Worm (Caenorhabditis elegans) whole organism, L2 larva: ENCODE data around the gene H12I13.6.
A peak's percentile ranks its signal among the peaks of the same experiment; 100 is the strongest.

Experiments
- C34F6.9 ChIP-seq: fragments of 150-350 bp; optimal IDR thresholded peaks from 2 replicates; lab custom pipeline; 2014; ENCODE audit warnings: missing biosample characterization, missing genetic modification characterization
- F13H6.1 ChIP-seq: sonication (generic microtip); optimal IDR thresholded peaks from 2 replicates; lab custom pipeline; 2016; ENCODE audit warnings: missing genetic modification characterization, missing compliant biosample characterization
- R02D3.7 ChIP-seq: fragments of 150-350 bp; optimal IDR thresholded peaks from 2 replicates; lab custom pipeline; 2014; ENCODE audit warnings: missing biosample characterization, missing genetic modification characterization
- Y55F3AM.14 ChIP-seq: fragments of 200-800 bp; sonication (Bioruptor generic); optimal IDR thresholded peaks from 2 replicates; lab custom pipeline; 2018; ENCODE audit warnings: mild to moderate bottlenecking, missing genetic modification characterization, missing compliant biosample characterization
- ZK546.5 ChIP-seq: sonication (generic microtip); optimal IDR thresholded peaks from 2 replicates; lab custom pipeline; 2017; ENCODE audit warnings: missing biosample characterization, missing genetic modification characterization
- alr-1 ChIP-seq: fragments of 150-350 bp; optimal IDR thresholded peaks from 2 replicates; lab custom pipeline; 2014; ENCODE audit warnings: missing biosample characterization, missing genetic modification characterization
- blmp-1 ChIP-seq: sonication (generic microtip); optimal IDR thresholded peaks from 2 replicates; lab custom pipeline; 2017; ENCODE audit warnings: missing genetic modification characterization, mild to moderate bottlenecking, missing compliant biosample characterization, antibody characterized with exemption, moderate library complexity; ENCODE audit not compliant: insufficient read depth
- ceh-16 ChIP-seq: fragments of 150-350 bp; optimal IDR thresholded peaks from 2 replicates; lab custom pipeline; 2014; ENCODE audit warnings: missing biosample characterization, missing genetic modification characterization
- crh-2 ChIP-seq: sonication (generic microtip); optimal IDR thresholded peaks from 2 replicates; lab custom pipeline; 2017; ENCODE audit warnings: missing biosample characterization, missing genetic modification characterization
- egl-27 ChIP-seq: sonication (generic microtip); optimal IDR thresholded peaks from 3 replicates; lab custom pipeline; 2017; ENCODE audit warnings: missing biosample characterization, missing genetic modification reagents, missing genetic modification characterization
- elt-3 ChIP-seq: sonication (generic microtip); optimal IDR thresholded peaks from 2 replicates; lab custom pipeline; 2017; ENCODE audit warnings: missing biosample characterization, missing genetic modification characterization
- fos-1 ChIP-seq: fragments of 150-350 bp; optimal IDR thresholded peaks from 2 replicates; lab custom pipeline; 2014; ENCODE audit warnings: missing biosample characterization, missing genetic modification characterization
- gmeb-1 ChIP-seq: fragments of 150-350 bp; optimal IDR thresholded peaks from 2 replicates; lab custom pipeline; 2014; ENCODE audit warnings: missing biosample characterization, missing genetic modification characterization
- lin-11 ChIP-seq: fragments of 150-350 bp; sonication (generic microtip); optimal IDR thresholded peaks from 2 replicates; lab custom pipeline; 2014; ENCODE audit warnings: missing biosample characterization, missing genetic modification characterization, inconsistent platforms, mixed read lengths
- lin-13 ChIP-seq: fragments of 150-350 bp; optimal IDR thresholded peaks from 2 replicates; lab custom pipeline; 2014; ENCODE audit warnings: missing biosample characterization, missing genetic modification reagents, missing genetic modification characterization
- lin-39 ChIP-seq: fragments of 150-350 bp; optimal IDR thresholded peaks from 2 replicates; lab custom pipeline; 2014; ENCODE audit warnings: missing biosample characterization, missing genetic modification reagents, missing genetic modification characterization
- lsy-2 ChIP-seq, 2 experiments: fragments of 150-350 bp in 1 of 2; sonication (generic microtip) in 1 of 2; optimal IDR thresholded peaks; 2 replicates each; lab custom pipeline; 2014 to 2017; ENCODE audit warnings: missing biosample characterization in 2 of 2, missing genetic modification characterization in 2 of 2
- mab-5 ChIP-seq: fragments of 150-350 bp; optimal IDR thresholded peaks from 2 replicates; lab custom pipeline; 2014; ENCODE audit warnings: missing biosample characterization, missing genetic modification characterization
- mdl-1 ChIP-seq, 2 experiments: fragments of 150-350 bp in 1 of 2; sonication (generic microtip) in 1 of 2; optimal IDR thresholded peaks; 2 replicates each; lab custom pipeline; 2017; ENCODE audit warnings: missing biosample characterization in 2 of 2, missing genetic modification characterization in 2 of 2
- nhr-12 ChIP-seq: fragments of 150-350 bp; optimal IDR thresholded peaks from 2 replicates; lab custom pipeline; 2014; ENCODE audit warnings: missing biosample characterization, missing genetic modification characterization
- nhr-129 ChIP-seq: fragments of 150-350 bp; optimal IDR thresholded peaks from 2 replicates; lab custom pipeline; 2014; ENCODE audit warnings: missing biosample characterization, missing genetic modification characterization
- nhr-21 ChIP-seq: fragments of 150-350 bp; optimal IDR thresholded peaks from 2 replicates; lab custom pipeline; 2014; ENCODE audit warnings: missing biosample characterization, missing genetic modification characterization
- nhr-237 ChIP-seq: fragments of 150-350 bp; optimal IDR thresholded peaks from 2 replicates; lab custom pipeline; 2014; ENCODE audit warnings: missing biosample characterization, missing genetic modification characterization
- nhr-6 ChIP-seq: fragments of 150-350 bp; optimal IDR thresholded peaks from 2 replicates; lab custom pipeline; 2014; ENCODE audit warnings: missing biosample characterization, missing genetic modification characterization
- nhr-77 ChIP-seq: fragments of 150-350 bp; optimal IDR thresholded peaks from 2 replicates; lab custom pipeline; 2014; ENCODE audit warnings: missing biosample characterization, missing genetic modification characterization
- peb-1 ChIP-seq: fragments of 150-350 bp; optimal IDR thresholded peaks from 2 replicates; lab custom pipeline; 2014; ENCODE audit warnings: missing biosample characterization, missing genetic modification characterization
- sem-4 ChIP-seq: fragments of 150-350 bp; optimal IDR thresholded peaks from 2 replicates; lab custom pipeline; 2014; ENCODE audit warnings: missing biosample characterization, missing genetic modification reagents, missing genetic modification characterization
- skn-1 ChIP-seq: sonication (generic microtip); optimal IDR thresholded peaks from 2 replicates; lab custom pipeline; 2017; ENCODE audit warnings: missing biosample characterization, missing genetic modification characterization
- sma-9 ChIP-seq, 2 experiments: fragments of 150-350 bp in 1 of 2; sonication (generic microtip) in 1 of 2; optimal IDR thresholded peaks; 2 replicates each; lab custom pipeline; 2014 to 2016; ENCODE audit warnings: missing genetic modification characterization in 2 of 2, mild to moderate bottlenecking in 1 of 2, missing biosample characterization in 1 of 2, missing compliant biosample characterization in 1 of 2, missing genetic modification reagents in 1 of 2, moderate library complexity in 1 of 2
- snpc-4 ChIP-seq: fragments of 150-350 bp; optimal IDR thresholded peaks from 2 replicates; lab custom pipeline; 2014; ENCODE audit warnings: missing biosample characterization, missing genetic modification characterization
- unc-39 ChIP-seq: fragments of 150-350 bp; optimal IDR thresholded peaks from 2 replicates; lab custom pipeline; 2014; ENCODE audit warnings: missing biosample characterization, missing genetic modification characterization
- unc-55 ChIP-seq: fragments of 150-350 bp; sonication (generic microtip); optimal IDR thresholded peaks from 3 replicates; lab custom pipeline; 2014; ENCODE audit warnings: missing biosample characterization, missing genetic modification reagents, missing genetic modification characterization
- unc-62 ChIP-seq: fragments of 150-350 bp; optimal IDR thresholded peaks from 2 replicates; lab custom pipeline; 2014; ENCODE audit warnings: missing biosample characterization, missing genetic modification reagents, missing genetic modification characterization
- zag-1 ChIP-seq: fragments of 150-350 bp; optimal IDR thresholded peaks from 2 replicates; lab custom pipeline; 2014; ENCODE audit warnings: missing biosample characterization, missing genetic modification characterization
- ztf-1 ChIP-seq: fragments of 200-800 bp; sonication (Bioruptor generic); conservative IDR thresholded peaks from 2 replicates; pipeline ENCODE4 v1.3.6; 2022; ENCODE audit warnings: missing genetic modification characterization, missing compliant biosample characterization
- ztf-4 ChIP-seq: fragments of 150-350 bp; optimal IDR thresholded peaks from 2 replicates; lab custom pipeline; 2014; ENCODE audit warnings: missing biosample characterization, missing genetic modification characterization

Gene H12I13.6

ce11 chrII:6097441-6097840, 19.7 kb downstream of the H12I13.6 start, which contains the start of the genes tpp-2 and rbbp-5:
Gene tpp-2 (minus strand): TSS chrII:6097597.
Gene rbbp-5 (plus strand): TSS chrII:6097830.
- TF ChIP-seq elt-3 (tag; lab: Kevin White, UChicago): no peak
- no peak for TF ChIP-seq unc-39 (tag; lab: Kevin White, UChicago)
- TF ChIP-seq skn-1 (tag; lab: Kevin White, UChicago): peak; percentile 63
- TF ChIP-seq fos-1 (tag; lab: Kevin White, UChicago): peak; percentile 40
- TF ChIP-seq lsy-2 (tag; optimal IDR thresholded peaks at IDR 0.05; lab: Kevin White, UChicago): peak; percentile 19 to 83
- peak; percentile 68 for TF ChIP-seq sma-9 (GFP tag; optimal IDR thresholded peaks at IDR 0.05; lab: Kevin White, UChicago)
- TF ChIP-seq sma-9 (tag; optimal IDR thresholded peaks at IDR 0.05; lab: Kevin White, UChicago): no peak
- peak; percentile 3 for TF ChIP-seq lin-11 (tag; lab: Kevin White, UChicago)
- TF ChIP-seq gmeb-1: peak; percentile 56
- TF ChIP-seq crh-2: peak; percentile 63
- TF ChIP-seq C34F6.9 (tag; lab: Kevin White, UChicago): peak; percentile 60

DNA sequence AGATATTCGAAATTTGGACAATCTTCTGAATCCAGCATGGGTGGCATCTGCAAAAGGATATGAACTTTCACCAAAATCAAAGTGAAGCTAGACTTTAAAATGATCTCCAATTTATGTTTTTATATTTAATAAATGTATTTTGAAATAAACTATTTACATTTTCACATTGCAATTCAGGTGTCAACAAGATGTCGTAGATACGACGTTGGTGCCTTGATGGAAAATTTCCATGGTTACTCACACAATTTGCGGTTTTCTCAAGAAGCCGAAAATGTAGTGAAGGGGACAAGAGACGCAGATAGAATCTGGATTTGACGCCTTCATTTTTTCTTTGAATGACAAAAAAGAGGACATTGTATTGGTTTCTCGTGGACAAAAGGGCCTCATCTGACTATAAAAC, 21.8 kb downstream of the H12I13.6 start, which contains the start of gene rgs-3:
rgs-3 (plus strand) TSS at position 301 of the 400 bp plus-strand sequence.
- no peak for TF ChIP-seq nhr-6 (tag; lab: Kevin White, UChicago)
- TF ChIP-seq lsy-2 (tag; optimal IDR thresholded peaks at IDR 0.05; lab: Kevin White, UChicago): no peak
- no peak for TF ChIP-seq sma-9 (GFP tag; optimal IDR thresholded peaks at IDR 0.05; lab: Kevin White, UChicago)
- no peak for TF ChIP-seq sma-9 (tag; optimal IDR thresholded peaks at IDR 0.05; lab: Kevin White, UChicago)
- TF ChIP-seq unc-62 (GFP tag; lab: Kevin White, UChicago): no peak
- no peak for TF ChIP-seq sem-4 (tag; lab: Kevin White, UChicago)
- TF ChIP-seq crh-2: no peak
- no peak for TF ChIP-seq lin-11 (tag; lab: Kevin White, UChicago)
- TF ChIP-seq gmeb-1: no peak
- TF ChIP-seq mab-5 (tag; lab: Kevin White, UChicago): no peak
- TF ChIP-seq ztf-1: no peak
- no peak for TF ChIP-seq lin-13 (GFP tag; lab: Kevin White, UChicago)
- no peak for TF ChIP-seq nhr-21 (tag; lab: Kevin White, UChicago)
- TF ChIP-seq blmp-1 (tag; lab: Kevin White, UChicago): no peak
- TF ChIP-seq Y55F3AM.14 (GFP tag; lab: Kevin White, UChicago): no peak
- no peak for TF ChIP-seq elt-3 (tag; lab: Kevin White, UChicago)
- no peak for TF ChIP-seq ztf-4 (tag; lab: Kevin White, UChicago)
- TF ChIP-seq nhr-12 (tag; lab: Kevin White, UChicago): no peak
- TF ChIP-seq lin-39: no peak
- no peak for TF ChIP-seq unc-55 (GFP tag; lab: Kevin White, UChicago)
- no peak for TF ChIP-seq nhr-237 (tag; lab: Kevin White, UChicago)

- TF ChIP-seq nhr-77 (tag; lab: Kevin White, UChicago): no peak
- TF ChIP-seq nhr-12 (tag; lab: Kevin White, UChicago): no peak
- TF ChIP-seq lin-13 (GFP tag; lab: Kevin White, UChicago): no peak
- TF ChIP-seq alr-1 (tag; lab: Kevin White, UChicago): no peak
- TF ChIP-seq sma-9 (GFP tag; optimal IDR thresholded peaks at IDR 0.05; lab: Kevin White, UChicago): no peak
- no peak for TF ChIP-seq sma-9 (tag; optimal IDR thresholded peaks at IDR 0.05; lab: Kevin White, UChicago)
- no peak for TF ChIP-seq nhr-129 (tag; lab: Kevin White, UChicago)
- no peak for TF ChIP-seq unc-55 (GFP tag; lab: Kevin White, UChicago)
- no peak for TF ChIP-seq nhr-237 (tag; lab: Kevin White, UChicago)
- TF ChIP-seq nhr-6 (tag; lab: Kevin White, UChicago): no peak
- TF ChIP-seq elt-3 (tag; lab: Kevin White, UChicago): no peak
- TF ChIP-seq zag-1 (tag; lab: Kevin White, UChicago): no peak
- TF ChIP-seq, all 48 proteins: peak for 0
Measured at ce11 chrII:6101475-6101874, 23.8 kb downstream of the H12I13.6 start.

- TF ChIP-seq mdl-1 (tag; optimal IDR thresholded peaks at IDR 0.05; lab: Kevin White, UChicago) (no peak), nhr-129 (tag; lab: Kevin White, UChicago) (no peak), ceh-16 (tag; lab: Kevin White, UChicago) (no peak), sma-9 (GFP tag; optimal IDR thresholded peaks at IDR 0.05; lab: Kevin White, UChicago) (no peak), sma-9 (tag; optimal IDR thresholded peaks at IDR 0.05; lab: Kevin White, UChicago) (no peak)
- TF ChIP-seq, all 48 proteins: peak for 0
Measured at ce11 chrII:6103986-6104385, 26.3 kb downstream of the H12I13.6 start.

DNA sequence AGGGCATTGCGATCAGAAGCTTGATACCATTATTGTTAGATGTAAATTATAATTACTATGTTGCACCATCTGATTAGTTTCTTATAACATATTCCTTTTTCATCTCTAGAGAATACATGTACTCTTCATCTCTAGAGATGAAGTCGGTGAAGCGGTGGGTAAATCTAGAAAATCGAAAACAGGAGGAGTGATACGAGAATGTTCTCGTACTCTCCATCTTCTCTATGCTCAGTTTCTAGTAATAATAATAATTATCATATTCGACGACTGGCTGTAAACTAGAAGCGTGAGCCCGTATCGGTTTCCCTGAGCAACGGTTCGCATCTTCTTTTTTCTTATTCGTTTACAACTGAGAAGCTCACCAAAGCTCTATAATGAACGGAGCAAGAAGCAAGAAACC, 30.1 kb downstream of the H12I13.6 start:
- TF ChIP-seq alr-1 (tag; lab: Kevin White, UChicago): no peak
- TF ChIP-seq unc-62 (GFP tag; lab: Kevin White, UChicago): no peak
- TF ChIP-seq F13H6.1: no peak
- no peak for TF ChIP-seq ztf-4 (tag; lab: Kevin White, UChicago)
- TF ChIP-seq R02D3.7 (tag; lab: Kevin White, UChicago): no peak
- TF ChIP-seq peb-1: no peak
- no peak for TF ChIP-seq nhr-129 (tag; lab: Kevin White, UChicago)
- no peak for TF ChIP-seq nhr-77 (tag; lab: Kevin White, UChicago)
- no peak for TF ChIP-seq mdl-1 (tag; optimal IDR thresholded peaks at IDR 0.05; lab: Kevin White, UChicago)
- no peak for TF ChIP-seq lin-11 (tag; lab: Kevin White, UChicago)
- no peak for TF ChIP-seq egl-27 (tag; lab: Kevin White, UChicago)
- no peak for TF ChIP-seq ztf-1
- no peak for TF ChIP-seq gmeb-1
- no peak for TF ChIP-seq snpc-4
- no peak for TF ChIP-seq nhr-237 (tag; lab: Kevin White, UChicago)
- no peak for TF ChIP-seq ZK546.5 (tag; lab: Kevin White, UChicago)
- no peak for TF ChIP-seq sem-4 (tag; lab: Kevin White, UChicago)
- TF ChIP-seq, all 48 proteins: peak for 0
